Worm (Caenorhabditis elegans): ENCODE results near the gene Y113G7B.11.

The Y113G7B.11 gene

ce11 chrV:20182311-20182710 lies 32.8 kb downstream of the Y113G7B.11 start:
- TF ChIP-seq fax-1 (tag; optimal IDR thresholded peaks at IDR 0.05) (no peak), hlh-8 (tag; optimal IDR thresholded peaks at IDR 0.05) (no peak), ceh-18 (tag; optimal IDR thresholded peaks at IDR 0.05) (no peak)

ce11 chrV:20171941-20172340 lies 43.2 kb downstream of the Y113G7B.11 start, which contains the start of gene srw-39:
TSS of gene srw-39 (minus strand) at chrV:20172041.
- TF ChIP-seq lim-6 (tag; optimal IDR thresholded peaks at IDR 0.05) (no peak), C38D4.7 (GFP tag; optimal IDR thresholded peaks at IDR 0.05) (no peak), F13H6.1 (tag; optimal IDR thresholded peaks at IDR 0.05) (no peak), ceh-45 (GFP tag; IDR thresholded peaks at IDR 0.05) (no peak), ceh-19 (GFP tag; optimal IDR thresholded peaks at IDR 0.05) (no peak), unc-42 (tag; optimal IDR thresholded peaks at IDR 0.05) (no peak), hlh-30 (tag; optimal IDR thresholded peaks at IDR 0.05; ENCODE audit: insufficient read depth) (no peak), elt-4 (tag; optimal IDR thresholded peaks at IDR 0.05) (no peak), K09A11.1 (tag; optimal IDR thresholded peaks at IDR 0.05; ENCODE audit: insufficient read depth) (no peak), odd-2 (tag; optimal IDR thresholded peaks at IDR 0.05) (no peak), tbx-2 (tag; optimal IDR thresholded peaks at IDR 0.05) (no peak), ceh-9 (tag; optimal IDR thresholded peaks at IDR 0.05) (no peak), che-1 (tag; optimal IDR thresholded peaks at IDR 0.05) (no peak), pat-9 (tag; optimal IDR thresholded peaks at IDR 0.05) (no peak), ceh-48 (tag; optimal IDR thresholded peaks at IDR 0.05) (no peak), sox-4 (tag; optimal IDR thresholded peaks at IDR 0.05) (no peak), dve-1 (tag; optimal IDR thresholded peaks at IDR 0.05) (no peak), rnt-1 (tag; optimal IDR thresholded peaks at IDR 0.05) (no peak), syd-9 (tag; optimal IDR thresholded peaks at IDR 0.05) (no peak), ets-4 (tag; optimal IDR thresholded peaks at IDR 0.05) (no peak)

DNA sequence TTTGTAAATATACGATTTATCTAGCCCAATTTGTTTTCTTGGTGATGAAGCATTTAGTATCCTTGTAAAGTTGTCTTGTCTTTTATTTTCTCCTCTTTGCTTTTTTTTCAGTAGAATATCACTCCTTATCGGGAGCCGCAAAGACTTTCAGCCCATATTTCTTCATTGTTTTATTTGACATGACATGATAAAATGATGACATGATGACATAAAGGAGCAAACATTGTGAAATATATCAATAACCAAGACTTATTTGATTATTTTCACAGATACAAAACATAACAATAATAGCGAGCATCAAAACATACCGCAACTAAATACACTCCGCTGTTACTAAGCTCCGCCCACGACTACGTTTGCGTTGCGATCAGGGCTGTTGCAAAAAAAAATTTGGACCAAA lies 49.3 kb downstream of the Y113G7B.11 start:
- no peak for TF ChIP-seq lin-11 (tag; optimal IDR thresholded peaks at IDR 0.05)
- no peak for TF ChIP-seq dve-1 (tag; optimal IDR thresholded peaks at IDR 0.05)
- no peak for TF ChIP-seq gmeb-2 (tag; optimal IDR thresholded peaks at IDR 0.05)
- TF ChIP-seq fkh-10 (GFP tag; optimal IDR thresholded peaks at IDR 0.05): no peak
- no peak for TF ChIP-seq Y22D7AL.16 (tag; optimal IDR thresholded peaks at IDR 0.05)
- no peak for TF ChIP-seq lim-6 (tag; optimal IDR thresholded peaks at IDR 0.05)
- no peak for TF ChIP-seq ceh-19 (GFP tag; optimal IDR thresholded peaks at IDR 0.05)
- TF ChIP-seq mec-3 (tag; optimal IDR thresholded peaks at IDR 0.05; ENCODE audit: borderline replicate concordance): no peak
- no peak for TF ChIP-seq sdc-2 (tag; optimal IDR thresholded peaks at IDR 0.05)

- TF ChIP-seq pqm-1 (tag; optimal IDR thresholded peaks at IDR 0.05): no peak
- TF ChIP-seq elt-2 (tag; optimal IDR thresholded peaks at IDR 0.05): peak; percentile 69
Observed at ce11 chrV:20164059-20164892, 50.8 kb downstream of the Y113G7B.11 start, which contains the start of gene F19B2.5. TSS of gene F19B2.5 (minus strand) at chrV:20164165.
